Fruit fly (Drosophila melanogaster) whole organism, adult: Measurements from ENCODE around the gene Ugt36E1.

ENCODE experiments used
- CG7045 ChIP-seq: fragments of 200-800 bp; sonication (Bioruptor generic); optimal IDR thresholded peaks from 2 replicates; lab custom pipeline; 2017; ENCODE audit warnings: missing biosample characterization, mild to moderate bottlenecking, missing genetic modification characterization
- Hr96 ChIP-seq: fragments of 200-800 bp; sonication (Bioruptor generic); optimal IDR thresholded peaks from 2 replicates; lab custom pipeline; 2016; ENCODE audit warnings: missing biosample characterization, missing genetic modification characterization

DNA sequence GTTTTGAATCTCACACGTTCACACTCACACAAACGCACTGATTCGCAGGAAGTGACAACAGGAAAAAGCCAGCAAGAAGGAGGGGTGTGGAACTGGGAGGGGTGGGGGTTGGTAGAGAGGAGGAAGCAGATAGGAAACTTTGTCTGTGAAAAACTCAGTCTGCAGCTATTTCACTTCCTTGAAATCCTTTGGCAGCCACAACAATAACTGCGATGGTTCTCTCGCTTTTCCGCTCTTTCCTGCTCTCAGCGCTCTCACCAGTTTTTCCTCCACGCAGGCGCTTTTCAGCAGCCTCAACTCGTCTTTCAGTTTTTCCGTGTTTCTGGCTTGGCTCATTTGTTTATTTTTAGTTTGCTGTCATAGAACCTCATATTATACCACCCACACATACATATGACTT lies 20.3 kb downstream of the Ugt36E1 start:
- TF ChIP-seq Hr96 (GFP tag; lab: Kevin White, UChicago): no peak
- no peak for TF ChIP-seq CG7045
